Worm (Caenorhabditis elegans): ENCODE results near the gene prx-2.

DNA sequence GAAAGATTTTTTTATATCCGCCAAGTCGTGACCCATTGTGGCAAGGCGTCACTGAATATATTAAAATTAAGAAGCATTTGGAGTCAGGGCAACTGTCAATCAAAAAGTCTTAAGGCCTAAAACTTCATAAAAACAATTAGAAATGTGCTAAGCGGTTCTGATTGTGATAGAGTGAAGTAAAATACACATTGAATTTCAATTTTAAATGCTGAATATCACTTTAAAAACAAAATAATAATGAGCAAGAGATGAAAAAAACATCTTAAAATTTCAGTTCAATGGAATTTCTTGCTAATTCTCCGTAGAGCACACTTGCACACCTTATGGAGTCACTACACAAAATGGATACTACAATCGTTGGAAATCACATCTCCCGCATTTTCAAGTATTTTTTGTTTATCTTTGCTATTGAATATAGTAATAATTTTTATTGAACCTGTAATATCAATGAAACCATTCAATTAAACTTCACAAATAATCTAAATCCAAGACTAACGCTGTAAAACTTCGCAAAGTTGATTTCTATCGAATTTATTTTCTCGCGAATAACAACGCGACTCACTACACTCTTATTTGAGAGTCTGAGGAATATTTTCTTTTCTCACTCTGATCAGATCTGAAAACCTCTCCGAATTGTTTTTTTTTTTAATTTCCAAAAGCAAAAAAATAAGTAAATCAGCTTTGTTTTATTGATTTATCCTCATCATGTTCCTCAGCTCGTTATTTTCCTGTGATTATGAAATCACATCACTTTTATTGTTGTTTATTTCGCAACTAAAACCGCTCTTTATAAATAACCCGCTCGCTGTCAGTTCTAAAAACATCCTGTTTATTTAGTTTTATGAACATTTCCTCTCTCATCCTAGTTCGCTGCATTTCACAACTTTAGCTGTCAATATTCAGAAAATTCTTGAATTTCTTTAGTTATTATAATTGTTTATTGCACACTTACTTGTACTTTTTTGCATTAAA lies 8.2 kb upstream of the prx-2 start, which contains the start of gene mars-1:
- TF ChIP-seq unc-86 (tag; optimal IDR thresholded peaks at IDR 0.05) (peak; percentile 57), ceh-24 (tag; optimal IDR thresholded peaks at IDR 0.05) (no peak), pag-3 (tag; optimal IDR thresholded peaks at IDR 0.05; ENCODE audit: borderline replicate concordance) (no peak), dmd-4 (tag; optimal IDR thresholded peaks at IDR 0.05; ENCODE audit: borderline replicate concordance) (no peak), nfya-1 (tag; optimal IDR thresholded peaks at IDR 0.05) (no peak), hlh-8 (tag; optimal IDR thresholded peaks at IDR 0.05) (peak; percentile 51), sox-4 (tag; optimal IDR thresholded peaks at IDR 0.05) (no peak), unc-55 (GFP tag; optimal IDR thresholded peaks at IDR 0.05) (no peak), nhr-11 (tag; optimal IDR thresholded peaks at IDR 0.05) (no peak), ahr-1 (tag; optimal IDR thresholded peaks at IDR 0.05) (peak; percentile 53), ets-4 (tag; optimal IDR thresholded peaks at IDR 0.05) (peak; percentile 90), pha-4 (tag; optimal IDR thresholded peaks at IDR 0.05) (no peak)

All from whole organism, late embryonic.